Worm (Caenorhabditis elegans) whole organism, dauer: Measurements from ENCODE around the gene Y50D4C.5.

ENCODE experiments used
- unc-62 ChIP-seq: sonication (generic microtip); optimal IDR thresholded peaks from 2 replicates; lab custom pipeline; 2017; ENCODE audit warnings: missing biosample characterization, missing genetic modification reagents, missing genetic modification characterization

Y50D4C.5 gene

ce11 chrV:1003400-1003799, at the start of gene Y50D4C.5:
Gene Y50D4C.5 (minus strand): TSS chrV:1003744.
- no peak for TF ChIP-seq unc-62 (GFP tag; lab: Kevin White, UChicago)

DNA sequence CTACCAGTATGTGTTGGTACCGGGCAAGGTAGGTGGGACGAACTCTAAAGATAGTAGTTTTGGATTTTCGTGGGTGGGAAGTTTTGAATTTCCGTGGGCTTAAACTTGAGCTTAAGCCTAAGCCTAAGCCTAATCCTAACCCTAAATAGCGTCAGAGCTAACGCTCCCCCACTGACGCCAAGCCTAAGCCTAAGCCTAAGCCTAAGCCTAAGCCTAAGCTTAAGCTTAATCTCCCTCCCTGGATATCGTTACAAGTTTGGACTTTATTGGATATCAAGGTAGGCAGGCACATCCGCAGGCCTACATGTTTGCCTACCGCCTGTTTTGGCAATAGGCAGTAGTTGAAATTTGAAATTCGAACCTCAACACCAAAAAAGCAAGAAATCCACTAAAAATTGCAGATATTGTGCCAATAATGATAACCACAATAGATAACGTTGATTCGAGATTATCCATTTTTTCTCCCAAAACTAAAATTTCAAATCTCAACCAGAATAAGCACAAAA, 49.1 kb upstream of the Y50D4C.5 start, which contains the start of gene K10C9.4:
K10C9.4 (minus strand) TSS at position 456 of the 506 bp plus-strand sequence.
- TF ChIP-seq unc-62 (GFP tag; lab: Kevin White, UChicago) = no peak

DNA sequence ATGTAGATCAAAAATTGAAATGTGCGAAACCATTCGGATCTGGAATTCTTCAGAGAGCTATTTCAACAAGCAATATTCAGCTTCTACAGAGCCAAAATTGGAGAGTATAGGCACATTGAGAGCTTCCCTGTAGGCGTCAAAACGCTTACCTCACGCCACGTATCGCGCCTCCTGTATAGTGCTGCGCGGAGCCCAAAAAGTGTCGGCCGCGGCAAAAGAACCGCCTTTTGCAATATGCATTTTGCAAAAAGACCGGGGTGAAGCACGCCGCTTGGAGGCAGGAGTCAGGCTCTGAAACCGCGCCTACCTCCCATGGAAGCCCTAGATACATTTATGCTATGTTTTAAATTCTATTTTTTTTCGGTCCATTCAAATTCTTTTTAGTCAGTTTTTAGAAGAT, 48.1 kb upstream of the Y50D4C.5 start:
- TF ChIP-seq unc-62 (GFP tag; lab: Kevin White, UChicago) = no peak

DNA sequence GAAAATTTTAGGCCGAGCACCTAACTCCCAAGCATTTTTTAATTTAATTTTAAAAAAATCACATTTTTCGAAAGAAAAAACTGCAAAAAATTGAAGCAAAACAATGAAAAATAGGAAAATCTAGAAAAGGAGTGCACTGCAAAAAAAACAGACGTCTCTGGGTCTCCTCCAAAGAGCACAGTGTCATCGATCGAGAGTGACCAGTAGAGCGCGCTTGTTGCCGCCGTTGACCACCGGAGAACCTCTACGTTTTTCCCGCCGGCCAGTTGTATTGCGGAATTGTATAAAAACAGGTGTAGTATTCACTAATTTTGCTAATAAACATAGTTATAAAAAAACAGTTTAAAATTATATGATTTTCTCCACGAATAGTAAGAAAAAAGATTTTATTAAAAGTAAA, 45.8 kb upstream of the Y50D4C.5 start:
- no peak for TF ChIP-seq unc-62 (GFP tag; lab: Kevin White, UChicago)

DNA sequence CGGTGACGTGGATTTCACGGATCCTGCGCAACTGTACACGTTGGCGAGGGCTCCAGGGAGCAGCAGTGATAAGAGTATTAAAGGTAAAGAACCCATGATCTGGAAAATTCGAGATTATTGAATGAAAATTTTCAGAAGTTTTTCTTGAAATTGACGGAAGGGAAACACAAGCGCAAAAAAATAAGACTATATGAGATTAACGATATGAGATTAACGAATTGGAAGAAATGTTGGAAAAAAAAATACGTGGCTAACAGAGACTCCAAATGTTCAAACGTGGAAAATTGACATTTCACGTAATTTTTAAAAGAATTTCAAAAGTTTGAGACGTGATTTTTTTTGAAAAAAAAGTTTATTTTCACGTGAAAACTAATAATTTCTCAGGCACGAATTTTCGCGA, 44.9 kb upstream of the Y50D4C.5 start, which contains the start of gene nra-4:
nra-4 (minus strand) TSS at position 101 of the 400 bp plus-strand sequence.
- TF ChIP-seq unc-62 (GFP tag; lab: Kevin White, UChicago) = no peak

ce11 chrV:1047251-1047650, 43.7 kb upstream of the Y50D4C.5 start:
- no peak for TF ChIP-seq unc-62 (GFP tag; lab: Kevin White, UChicago)

- TF ChIP-seq unc-62 (GFP tag; lab: Kevin White, UChicago) = no peak
Measured at ce11 chrV:1038074-1038473, 34.5 kb upstream of the Y50D4C.5 start.

- no peak for TF ChIP-seq unc-62 (GFP tag; lab: Kevin White, UChicago)
Measured at ce11 chrV:1033304-1033703, 29.8 kb upstream of the Y50D4C.5 start, which contains the start of gene flp-34. Gene flp-34 (minus strand): TSS chrV:1033404.

ce11 chrV:1027044-1027443, 23.5 kb upstream of the Y50D4C.5 start, which contains the start of gene R09A1.3:
Gene R09A1.3 (minus strand): TSS chrV:1027074.
- no peak for TF ChIP-seq unc-62 (GFP tag; lab: Kevin White, UChicago)

ce11 chrV:1023367-1023766, 19.8 kb upstream of the Y50D4C.5 start, which contains the start of gene pei-2:
Gene pei-2 (minus strand): TSS chrV:1023467.
- TF ChIP-seq unc-62 (GFP tag; lab: Kevin White, UChicago) = no peak

DNA sequence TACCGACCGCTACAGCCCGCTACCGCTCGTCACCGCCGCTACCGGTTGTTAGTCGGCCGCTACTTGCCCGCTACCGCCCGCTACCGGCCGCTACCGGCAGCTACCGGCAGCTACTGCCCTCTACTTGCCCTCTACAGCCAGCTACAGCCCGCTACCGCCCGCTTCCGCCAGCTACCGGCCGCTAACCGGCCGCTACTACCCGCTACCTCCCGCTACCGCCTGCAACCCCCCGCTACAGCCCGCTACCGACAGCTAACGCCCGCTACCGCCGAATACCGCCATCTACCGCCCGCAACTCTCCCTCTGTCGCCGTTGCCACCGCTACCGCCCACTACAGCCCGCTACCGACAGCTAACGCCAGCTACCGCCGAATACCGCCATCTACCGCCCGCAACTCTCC, 17.9 kb upstream of the Y50D4C.5 start:
- TF ChIP-seq unc-62 (GFP tag; lab: Kevin White, UChicago) = no peak

DNA sequence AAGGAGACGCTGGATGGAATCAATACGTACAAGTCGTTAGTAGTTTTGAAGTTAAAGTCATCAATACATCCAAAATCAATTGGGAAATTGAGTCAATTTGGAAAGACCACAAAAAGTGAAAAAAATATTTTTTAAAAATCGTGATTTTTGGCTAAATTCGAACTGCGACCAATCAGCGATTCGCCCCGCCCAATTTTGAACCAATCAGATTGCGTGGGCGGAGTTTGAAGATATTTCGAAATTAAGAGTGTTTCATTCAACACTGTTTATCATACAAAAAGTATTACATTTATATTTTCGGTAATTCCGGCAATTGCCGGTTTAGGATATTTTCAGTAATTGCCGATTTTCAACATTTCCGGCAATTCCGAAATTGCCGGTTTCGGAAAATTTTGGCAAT, 13.7 kb upstream of the Y50D4C.5 start:
- no peak for TF ChIP-seq unc-62 (GFP tag; lab: Kevin White, UChicago)

- TF ChIP-seq unc-62 (GFP tag; lab: Kevin White, UChicago) = no peak
Measured at ce11 chrV:1015194-1015593, 11.7 kb upstream of the Y50D4C.5 start.

- no peak for TF ChIP-seq unc-62 (GFP tag; lab: Kevin White, UChicago)
Measured at ce11 chrV:1013637-1014036, 10.1 kb upstream of the Y50D4C.5 start.

- no peak for TF ChIP-seq unc-62 (GFP tag; lab: Kevin White, UChicago)
Measured at ce11 chrV:1009037-1009436, 5.5 kb upstream of the Y50D4C.5 start.

- no peak for TF ChIP-seq unc-62 (GFP tag; lab: Kevin White, UChicago)
Measured at ce11 chrV:1008503-1008902, 5.0 kb upstream of the Y50D4C.5 start, which contains the start of gene ergo-1. Gene ergo-1 (plus strand): TSS chrV:1008803.

ce11 chrV:1005877-1006276, 2.3 kb upstream of the Y50D4C.5 start:
- TF ChIP-seq unc-62 (GFP tag; lab: Kevin White, UChicago) = no peak
